Worm (Caenorhabditis elegans) whole organism, late embryonic: ENCODE measurements around the gene srv-29.

Source experiments
- ceh-34 ChIP-seq: sonication (generic microtip); optimal IDR thresholded peaks from 2 replicates; lab custom pipeline; 2016; ENCODE audit warnings: mild to moderate bottlenecking, missing genetic modification characterization, missing compliant biosample characterization
- elt-2 ChIP-seq: sonication (generic microtip); optimal IDR thresholded peaks from 2 replicates; lab custom pipeline; 2016; ENCODE audit warnings: missing genetic modification reagents, missing genetic modification characterization, missing compliant biosample characterization
- hlh-15 ChIP-seq: sonication (generic microtip); optimal IDR thresholded peaks from 2 replicates; lab custom pipeline; 2016; ENCODE audit warnings: missing genetic modification characterization, missing compliant biosample characterization
- lim-6 ChIP-seq: sonication (generic microtip); optimal IDR thresholded peaks from 2 replicates; lab custom pipeline; 2016; ENCODE audit warnings: missing genetic modification characterization, missing compliant biosample characterization
- lin-11 ChIP-seq: fragments of 200-800 bp; sonication (Bioruptor generic); optimal IDR thresholded peaks from 2 replicates; lab custom pipeline; 2018; ENCODE audit warnings: mild to moderate bottlenecking, missing genetic modification characterization, missing compliant biosample characterization

DNA sequence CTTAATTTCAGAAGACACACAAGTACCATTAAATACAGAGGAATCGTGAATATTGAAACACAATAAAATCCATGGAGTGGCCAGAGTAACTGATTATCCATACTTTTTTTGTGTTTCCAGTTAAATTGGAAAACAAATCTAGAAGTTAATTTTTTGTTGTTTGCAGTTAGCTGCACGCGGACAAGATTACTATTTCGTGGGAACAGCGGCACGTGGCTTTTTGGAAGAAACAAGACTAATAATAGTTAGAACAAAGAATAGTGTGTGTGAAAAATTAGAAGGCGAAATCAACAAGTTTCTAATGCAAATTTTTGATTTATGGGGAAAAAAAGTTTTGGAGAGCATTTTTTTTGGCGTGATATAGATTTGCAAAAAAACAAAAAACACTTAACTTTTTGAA, at the start of gene srv-29:
- TF ChIP-seq lim-6 (tag; lab: Kevin White, UChicago) (no peak), ceh-34 (tag; lab: Kevin White, UChicago) (no peak), hlh-15 (tag; lab: Kevin White, UChicago) (no peak), elt-2 (tag; lab: Kevin White, UChicago) (no peak), lin-11 (tag; lab: Kevin White, UChicago) (no peak)
